Fruit fly (Drosophila melanogaster): ENCODE results near the gene Roc1a.

DNA sequence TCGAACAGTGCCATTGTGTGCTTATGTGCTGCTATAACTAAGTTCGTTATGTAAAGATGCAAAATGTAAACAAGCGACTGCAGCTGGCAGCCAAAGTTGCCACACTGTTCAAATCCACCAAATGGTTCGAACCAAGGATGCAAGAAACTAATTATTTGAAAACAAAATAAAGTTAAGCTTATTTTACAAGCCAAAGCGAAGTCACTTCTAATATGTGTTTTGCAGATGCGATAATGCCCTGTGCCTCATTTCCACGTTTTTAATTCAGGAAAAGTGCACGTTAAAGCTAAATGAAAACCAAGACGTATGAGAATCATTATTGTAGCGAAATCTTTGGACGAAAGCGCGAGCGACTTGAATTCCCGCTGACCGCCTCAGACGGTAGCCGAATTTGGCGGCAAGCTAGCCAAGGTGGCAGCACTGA lies 26.0 kb upstream of the Roc1a start, which contains the start of the genes CG13365 and Vsp37A:
- TF ChIP-seq CG30020 (tag; optimal IDR thresholded peaks at IDR 0.05) (peak; percentile 58), CG10462 (GFP tag; optimal IDR thresholded peaks at IDR 0.05) (no peak), tap (tag; optimal IDR thresholded peaks at IDR 0.05) (no peak), ERR (GFP tag; optimal IDR thresholded peaks at IDR 0.05) (no peak), Hr39 (optimal IDR thresholded peaks at IDR 0.05) (no peak), pan (optimal IDR thresholded peaks at IDR 0.05) (no peak), pan (GFP tag; optimal IDR thresholded peaks at IDR 0.05 in 1 of 2, IDR thresholded peaks at IDR 0.05 in 1 of 2) (peak in 1 of 2 experiments; percentile 32), Elba2 (GFP tag; optimal IDR thresholded peaks at IDR 0.05) (no peak), CG8388 (GFP tag; optimal IDR thresholded peaks at IDR 0.05) (peak; percentile 20), CG3995 (GFP tag; optimal IDR thresholded peaks at IDR 0.05) (peak; percentile 74), fd96Cb (tag; optimal IDR thresholded peaks at IDR 0.05) (no peak), Poxn (GFP tag; IDR thresholded peaks at IDR 0.05) (no peak)
